Worm (Caenorhabditis elegans) whole organism, midembryonic: ENCODE results near the gene C03G6.17.

Experiments
- cog-1 ChIP-seq: sonication (generic microtip); optimal IDR thresholded peaks from 2 replicates; lab custom pipeline; 2016; ENCODE audit warnings: missing genetic modification characterization, missing compliant biosample characterization
- flt-1 ChIP-seq: fragments of 200-800 bp; sonication (Bioruptor generic); IDR thresholded peaks from 2 replicates; pipeline ENCODE4 v1.3.6; 2022; ENCODE audit warnings: missing genetic modification characterization, missing compliant biosample characterization
- ztf-23 ChIP-seq: fragments of 200-800 bp; sonication (Bioruptor generic); IDR thresholded peaks from 2 replicates; pipeline ENCODE4 v1.3.6; 2022; ENCODE audit warnings: missing genetic modification reagents, missing genetic modification characterization, missing compliant biosample characterization
- ztf-29 ChIP-seq: fragments of 200-800 bp; sonication (Bioruptor generic); IDR thresholded peaks from 2 replicates; pipeline ENCODE4 v1.3.6; 2022; ENCODE audit warnings: missing genetic modification reagents, missing genetic modification characterization, missing compliant biosample characterization

- no peak for TF ChIP-seq ztf-23
- TF ChIP-seq flt-1 (GFP tag; lab: Robert Waterston, UW): no peak
- TF ChIP-seq cog-1 (tag; lab: Kevin White, UChicago): no peak
- TF ChIP-seq ztf-29: no peak
These were observed 5.2 kb upstream of the C03G6.17 start, which contains the start of gene srp-6 for ce11 chrV:7386052-7386573.
